Worm (Caenorhabditis elegans) whole organism, L1 larva: ENCODE measurements around the gene H37A05.4.

ENCODE experiments used
- aha-1 ChIP-seq: fragments of 150-350 bp; optimal IDR thresholded peaks from 2 replicates; lab custom pipeline; 2014; ENCODE audit warnings: missing biosample characterization, missing genetic modification characterization
- aly-2 ChIP-seq: fragments of 150-350 bp; optimal IDR thresholded peaks from 2 replicates; lab custom pipeline; 2014; ENCODE audit warnings: missing biosample characterization, missing genetic modification characterization
- ama-1 ChIP-seq: fragments of 150-350 bp; optimal IDR thresholded peaks from 2 replicates; lab custom pipeline; 2014
- blmp-1 ChIP-seq: fragments of 150-350 bp; optimal IDR thresholded peaks from 2 replicates; lab custom pipeline; 2014; ENCODE audit warnings: missing biosample characterization, missing genetic modification characterization
- ceh-63 ChIP-seq: fragments of 200-800 bp; sonication (Bioruptor generic); optimal IDR thresholded peaks from 2 replicates; lab custom pipeline; 2018; ENCODE audit warnings: mild to moderate bottlenecking, missing genetic modification characterization, missing compliant biosample characterization
- ceh-8 ChIP-seq: fragments of 200-800 bp; sonication (Bioruptor generic); optimal IDR thresholded peaks from 2 replicates; lab custom pipeline; 2018; ENCODE audit warnings: mild to moderate bottlenecking, missing genetic modification characterization, moderate library complexity, missing compliant biosample characterization
- ceh-82 ChIP-seq, 3 experiments: fragments of 150-350 bp in 1 of 3; sonication (generic microtip) in 2 of 3; optimal IDR thresholded peaks; 2 replicates each; lab custom pipeline; 2014 to 2017; ENCODE audit warnings: missing biosample characterization in 3 of 3, missing genetic modification characterization in 3 of 3
- ceh-88 ChIP-seq: fragments of 200-800 bp; sonication (Bioruptor generic); IDR thresholded peaks from 2 replicates; pipeline ENCODE4 v1.3.6; 2022; ENCODE audit warnings: missing genetic modification characterization, missing compliant biosample characterization
- ces-1 ChIP-seq: fragments of 150-350 bp; optimal IDR thresholded peaks from 2 replicates; lab custom pipeline; 2014; ENCODE audit warnings: missing biosample characterization, missing genetic modification reagents, missing genetic modification characterization
- dpl-1 ChIP-seq, 3 experiments: fragments of 150-350 bp in 2 of 3; sonication (generic microtip) in 1 of 3; optimal IDR thresholded peaks; 2 replicates each; lab custom pipeline; 2014 to 2017; ENCODE audit warnings: missing biosample characterization in 3 of 3, missing genetic modification characterization in 3 of 3, missing genetic modification reagents in 3 of 3
- efl-1 ChIP-seq, 4 experiments: fragments of 150-350 bp; optimal IDR thresholded peaks in 3 of 4; peaks in 1 of 4; 1 replicate in 1 of 4; 2 replicates in 3 of 4; lab custom pipeline; 2014; ENCODE audit warnings: missing biosample characterization in 2 of 4, missing genetic modification characterization in 2 of 4, missing genetic modification reagents in 2 of 4
- egl-27 ChIP-seq, 2 experiments: fragments of 150-350 bp in 1 of 2; sonication (generic microtip); optimal IDR thresholded peaks; 3 replicates each; lab custom pipeline; 2017 to 2018; ENCODE audit warnings: missing biosample characterization in 2 of 2, missing genetic modification characterization in 2 of 2, missing genetic modification reagents in 2 of 2
- elt-2 ChIP-seq: sonication (generic microtip); optimal IDR thresholded peaks from 2 replicates; lab custom pipeline; 2016; ENCODE audit warnings: missing genetic modification characterization, mild to moderate bottlenecking, inconsistent platforms, missing compliant biosample characterization, missing genetic modification reagents
- ets-5 ChIP-seq: fragments of 200-800 bp; sonication (Bioruptor generic); IDR thresholded peaks from 2 replicates; pipeline ENCODE4 v1.3.6; 2022; ENCODE audit warnings: missing genetic modification characterization, missing compliant biosample characterization
- fos-1 ChIP-seq: fragments of 150-350 bp; optimal IDR thresholded peaks from 2 replicates; lab custom pipeline; 2014; ENCODE audit warnings: missing biosample characterization, missing genetic modification characterization
- grh-1 ChIP-seq: fragments of 200-800 bp; sonication (Bioruptor generic); IDR thresholded peaks from 2 replicates; pipeline ENCODE4 v1.3.6; 2022; ENCODE audit warnings: missing genetic modification reagents, missing genetic modification characterization, missing compliant biosample characterization
- hlh-17 ChIP-seq: fragments of 200-800 bp; sonication (Bioruptor generic); optimal IDR thresholded peaks from 2 replicates; lab custom pipeline; 2018; ENCODE audit warnings: missing genetic modification characterization, mild to moderate bottlenecking, missing compliant biosample characterization, moderate library complexity, borderline replicate concordance
- isw-1 ChIP-seq: fragments of 200-800 bp; sonication (Bioruptor generic); IDR thresholded peaks from 2 replicates; pipeline ENCODE4 v1.3.6; 2022; ENCODE audit warnings: missing genetic modification characterization, missing compliant biosample characterization
- lin-13 ChIP-seq: fragments of 150-350 bp; optimal IDR thresholded peaks from 2 replicates; lab custom pipeline; 2014; ENCODE audit warnings: missing biosample characterization, missing genetic modification reagents, missing genetic modification characterization
- lin-14 ChIP-seq: fragments of 200-800 bp; sonication (Bioruptor generic); optimal IDR thresholded peaks from 2 replicates; lab custom pipeline; 2018; ENCODE audit warnings: mild to moderate bottlenecking, missing genetic modification characterization, moderate library complexity, missing compliant biosample characterization
- lin-35 ChIP-seq, 2 experiments: fragments of 150-350 bp; optimal IDR thresholded peaks; 2 replicates each; lab custom pipeline; 2014; ENCODE audit warnings: missing biosample characterization in 2 of 2, missing genetic modification characterization in 2 of 2, missing genetic modification reagents in 2 of 2
- lin-39 ChIP-seq: fragments of 150-350 bp; optimal IDR thresholded peaks from 2 replicates; lab custom pipeline; 2014; ENCODE audit warnings: missing biosample characterization, missing genetic modification reagents, missing genetic modification characterization
- lir-3 ChIP-seq: sonication (generic microtip); optimal IDR thresholded peaks from 2 replicates; lab custom pipeline; 2016; ENCODE audit warnings: mild to moderate bottlenecking, missing genetic modification characterization, moderate library complexity, missing compliant biosample characterization; ENCODE audit not compliant: poor library complexity
- lsy-2 ChIP-seq, 2 experiments: fragments of 150-350 bp; optimal IDR thresholded peaks; 2 replicates each; lab custom pipeline; 2014; ENCODE audit warnings: missing biosample characterization in 2 of 2, missing genetic modification characterization in 2 of 2
- nhr-19 ChIP-seq: fragments of 200-800 bp; sonication (Bioruptor generic); conservative IDR thresholded peaks from 2 replicates; pipeline ENCODE4 v1.3.6; 2022; ENCODE audit warnings: missing genetic modification characterization, missing compliant biosample characterization
- nhr-20 ChIP-seq: sonication (generic microtip); optimal IDR thresholded peaks from 2 replicates; lab custom pipeline; 2016; ENCODE audit warnings: mild to moderate bottlenecking, missing genetic modification characterization, missing compliant biosample characterization
- nhr-237 ChIP-seq: fragments of 150-350 bp; optimal IDR thresholded peaks from 2 replicates; lab custom pipeline; 2014; ENCODE audit warnings: missing biosample characterization, missing genetic modification characterization
- nhr-71 ChIP-seq: sonication (generic microtip); optimal IDR thresholded peaks from 2 replicates; lab custom pipeline; 2016; ENCODE audit warnings: mild to moderate bottlenecking, missing genetic modification characterization, moderate library complexity, missing compliant biosample characterization
- nhr-77 ChIP-seq: fragments of 150-350 bp; optimal IDR thresholded peaks from 2 replicates; lab custom pipeline; 2014; ENCODE audit warnings: missing biosample characterization, missing genetic modification characterization
- nhr-85 ChIP-seq: sonication (generic microtip); peaks from one replicate; lab custom pipeline; 2016; ENCODE audit warnings: missing genetic modification characterization, inconsistent platforms, missing compliant biosample characterization
- nhr-90 ChIP-seq: sonication (generic microtip); optimal IDR thresholded peaks from 2 replicates; lab custom pipeline; 2016; ENCODE audit warnings: mild to moderate bottlenecking, missing genetic modification characterization, missing compliant biosample characterization; ENCODE audit not compliant: poor library complexity
- pag-3 ChIP-seq: sonication (generic microtip); optimal IDR thresholded peaks from 2 replicates; lab custom pipeline; 2017; ENCODE audit warnings: missing genetic modification characterization, mild to moderate bottlenecking, missing compliant biosample characterization, antibody characterized with exemption, borderline replicate concordance; ENCODE audit not compliant: insufficient read depth
- pax-3 ChIP-seq: fragments of 200-800 bp; sonication (Bioruptor generic); optimal IDR thresholded peaks from 2 replicates; lab custom pipeline; 2018; ENCODE audit warnings: mild to moderate bottlenecking, missing genetic modification characterization, moderate library complexity, missing compliant biosample characterization
- rnt-1 ChIP-seq: sonication (generic microtip); optimal IDR thresholded peaks from 2 replicates; lab custom pipeline; 2016; ENCODE audit warnings: mild to moderate bottlenecking, missing genetic modification characterization, moderate library complexity, missing compliant biosample characterization
- snpc-4 ChIP-seq: fragments of 150-350 bp; optimal IDR thresholded peaks from 2 replicates; lab custom pipeline; 2014; ENCODE audit warnings: missing biosample characterization, missing genetic modification characterization
- snu-23 ChIP-seq: sonication (generic microtip); optimal IDR thresholded peaks from 2 replicates; lab custom pipeline; 2016; ENCODE audit warnings: missing genetic modification characterization, missing compliant biosample characterization
- sox-4 ChIP-seq: sonication (generic microtip); optimal IDR thresholded peaks from 2 replicates; lab custom pipeline; 2016; ENCODE audit warnings: missing genetic modification characterization, missing compliant biosample characterization
- sptf-1 ChIP-seq: fragments of 150-350 bp; optimal IDR thresholded peaks from 2 replicates; lab custom pipeline; 2014; ENCODE audit warnings: missing biosample characterization, missing genetic modification characterization
- swsn-7 ChIP-seq: sonication (generic microtip); optimal IDR thresholded peaks from 2 replicates; lab custom pipeline; 2016; ENCODE audit warnings: missing genetic modification characterization, missing compliant biosample characterization
- tbx-2 ChIP-seq: sonication (generic microtip); optimal IDR thresholded peaks from 2 replicates; lab custom pipeline; 2016; ENCODE audit warnings: missing genetic modification characterization, missing compliant biosample characterization
- unc-130 ChIP-seq: fragments of 150-350 bp; optimal IDR thresholded peaks from 2 replicates; lab custom pipeline; 2017; ENCODE audit warnings: missing biosample characterization, missing genetic modification characterization, inconsistent platforms
- unc-62 ChIP-seq: fragments of 150-350 bp; optimal IDR thresholded peaks from 2 replicates; lab custom pipeline; 2014; ENCODE audit warnings: missing biosample characterization, missing genetic modification reagents, missing genetic modification characterization
- unc-98 ChIP-seq: fragments of 200-800 bp; sonication (Bioruptor generic); IDR thresholded peaks from 2 replicates; pipeline ENCODE4 v1.3.6; 2022; ENCODE audit warnings: missing genetic modification characterization, missing compliant biosample characterization
- xbp-1 ChIP-seq: sonication (generic microtip); optimal IDR thresholded peaks from 2 replicates; lab custom pipeline; 2016; ENCODE audit warnings: missing genetic modification characterization, missing compliant biosample characterization
- zip-4 ChIP-seq: fragments of 200-800 bp; sonication (Bioruptor generic); optimal IDR thresholded peaks from 2 replicates; lab custom pipeline; 2018; ENCODE audit warnings: mild to moderate bottlenecking, missing genetic modification characterization, moderate library complexity, missing compliant biosample characterization

Gene H37A05.4

ce11 chrV:13658577-13658976 is 9.0 kb upstream of the H37A05.4 start (continued):
- TF ChIP-seq nhr-20 (tag; lab: Kevin White, UChicago) = peak; percentile 98
- TF ChIP-seq nhr-85 = peak; percentile 99
- no peak for TF ChIP-seq unc-62
- peak; percentile 69 for TF ChIP-seq pag-3 (tag; lab: Kevin White, UChicago)
- peak; percentile 99 for TF ChIP-seq lin-14 (GFP tag; lab: Kevin White, UChicago)
- peak; percentile 48 for TF ChIP-seq snpc-4 (tag; lab: Kevin White, UChicago)
- peak; percentile 49 to 90 for TF ChIP-seq lin-35 (GFP tag; optimal IDR thresholded peaks at IDR 0.05; lab: Kevin White, UChicago)
- peak; percentile 5 for TF ChIP-seq ceh-63 (GFP tag; lab: Kevin White, UChicago)
- TF ChIP-seq nhr-19 (GFP tag; lab: Robert Waterston, UW) = peak; percentile 91
- TF ChIP-seq snu-23 (GFP tag; lab: Kevin White, UChicago) = peak; percentile 95
- no peak for TF ChIP-seq ama-1 (lab: Kevin White, UChicago)
- TF ChIP-seq xbp-1 (tag; lab: Kevin White, UChicago) = peak; percentile 57
- peak; percentile 69 for TF ChIP-seq swsn-7
- peak; percentile 98 for TF ChIP-seq nhr-71 (tag; lab: Kevin White, UChicago)
- TF ChIP-seq grh-1 = peak; percentile 83
- peak; percentile 38 for TF ChIP-seq sox-4 (tag; lab: Kevin White, UChicago)
- peak; percentile 22; the same call in 1 of the 2 replicates for TF ChIP-seq isw-1 (GFP tag; lab: Robert Waterston, UW)

ce11 chrV:13657841-13658338 is 8.3 kb upstream of the H37A05.4 start:
- TF ChIP-seq ets-5 (no peak), ama-1 (lab: Kevin White, UChicago) (no peak), hlh-17 (no peak), rnt-1 (tag; lab: Kevin White, UChicago) (peak; percentile 76), dpl-1 (GFP tag; optimal IDR thresholded peaks at IDR 0.05; lab: Kevin White, UChicago) (peak in 1 of 3 experiments; percentile 34), aly-2 (tag; lab: Kevin White, UChicago) (no peak), efl-1 (optimal IDR thresholded peaks at IDR 0.05; lab: Kevin White, UChicago) (no peak), efl-1 (GFP tag; optimal IDR thresholded peaks at IDR 0.05 in 1 of 2; lab: Kevin White, UChicago) (peak in 1 of 2 experiments; percentile 93), fos-1 (tag; lab: Kevin White, UChicago) (no peak), blmp-1 (tag; lab: Kevin White, UChicago) (peak; percentile 75), lin-14 (GFP tag; lab: Kevin White, UChicago) (peak; percentile 39)
- TF ChIP-seq, all 84 proteins: peak for 5

ce11 chrV:13657291-13657690 is 7.7 kb upstream of the H37A05.4 start:
- peak; percentile 14 for TF ChIP-seq pax-3
- no peak for TF ChIP-seq ces-1
- TF ChIP-seq sptf-1 (tag; lab: Kevin White, UChicago) = no peak
- TF ChIP-seq nhr-71 (tag; lab: Kevin White, UChicago) = peak; percentile 97
- TF ChIP-seq lsy-2 (tag; optimal IDR thresholded peaks at IDR 0.05; lab: Kevin White, UChicago) = peak; percentile 64 to 74
- peak; percentile 72 for TF ChIP-seq swsn-7
- TF ChIP-seq ceh-63 (GFP tag; lab: Kevin White, UChicago) = no peak
- peak; percentile 90 for TF ChIP-seq unc-130
- TF ChIP-seq nhr-237 (tag; lab: Kevin White, UChicago) = no peak
- peak in 1 of 3 experiments; percentile 8 for TF ChIP-seq ceh-82 (tag; optimal IDR thresholded peaks at IDR 0.05; lab: Kevin White, UChicago)
- TF ChIP-seq efl-1 (optimal IDR thresholded peaks at IDR 0.05; lab: Kevin White, UChicago) = peak; percentile 27 to 44
- TF ChIP-seq efl-1 (GFP tag; optimal IDR thresholded peaks at IDR 0.05 in 1 of 2; lab: Kevin White, UChicago) = peak; percentile 18 to 90
- peak; percentile 79 for TF ChIP-seq lin-13 (GFP tag; lab: Kevin White, UChicago)
- no peak for TF ChIP-seq ceh-8 (GFP tag; lab: Kevin White, UChicago)
- no peak for TF ChIP-seq unc-98 (GFP tag; lab: Robert Waterston, UW)
- no peak for TF ChIP-seq zip-4 (GFP tag; lab: Kevin White, UChicago)
- TF ChIP-seq aha-1 (tag; lab: Kevin White, UChicago) = peak; percentile 42
- peak; percentile 91 for TF ChIP-seq elt-2
- peak; percentile 77 for TF ChIP-seq tbx-2
- TF ChIP-seq egl-27 (tag; optimal IDR thresholded peaks at IDR 0.05; lab: Kevin White, UChicago) = no peak
- TF ChIP-seq nhr-77 = no peak
- peak; percentile 89 for TF ChIP-seq nhr-90 (tag; lab: Kevin White, UChicago)
- TF ChIP-seq lin-14 (GFP tag; lab: Kevin White, UChicago) = peak; percentile 98
- TF ChIP-seq dpl-1 (GFP tag; optimal IDR thresholded peaks at IDR 0.05; lab: Kevin White, UChicago) = peak; percentile 40 to 75 (median 43)
- peak; percentile 58; the same call in 1 of the 2 replicates for TF ChIP-seq ceh-88 (GFP tag; lab: Robert Waterston, UW)
- no peak for TF ChIP-seq unc-62
- peak; percentile 89 for TF ChIP-seq nhr-19 (GFP tag; lab: Robert Waterston, UW)
- peak; percentile 76 for TF ChIP-seq lir-3 (tag; lab: Kevin White, UChicago)
- TF ChIP-seq blmp-1 (tag; lab: Kevin White, UChicago) = peak; percentile 98
- no peak for TF ChIP-seq lin-39
